Fruit fly (Drosophila melanogaster) whole organism: Measurements from ENCODE around the gene CG13003.

ENCODE experiments used
- Dll ChIP-seq: fragments of >200 bp; optimal IDR thresholded peaks from 2 replicates; lab custom pipeline; 2017
- EcR ChIP-seq, 2 experiments: fragments of >200 bp; optimal IDR thresholded peaks; 2 replicates each; lab custom pipeline; 2017; ENCODE audit warnings: missing biosample characterization in 2 of 2, missing genetic modification characterization in 2 of 2, missing genetic modification reagents in 2 of 2
- pan ChIP-seq: fragments of >200 bp; optimal IDR thresholded peaks from 2 replicates; lab custom pipeline; 2017

- TF ChIP-seq Dll (no peak), pan (lab: Kevin White, UChicago) (no peak), EcR (GFP tag; optimal IDR thresholded peaks at IDR 0.05; lab: Kevin White, UChicago) (no peak)
These were observed 33.0 kb upstream of the CG13003 start for dm6 chrX:16909297-16909696.
